Worm (Caenorhabditis elegans) whole organism, L2 larva: ENCODE measurements around the gene K08H2.7.

ENCODE experiments used
- alr-1 ChIP-seq: fragments of 150-350 bp; optimal IDR thresholded peaks from 2 replicates; lab custom pipeline; 2014; ENCODE audit warnings: missing biosample characterization, missing genetic modification characterization
- aly-2 ChIP-seq: fragments of 150-350 bp; optimal IDR thresholded peaks from 2 replicates; lab custom pipeline; 2014; ENCODE audit warnings: missing biosample characterization, missing genetic modification characterization
- blmp-1 ChIP-seq: sonication (generic microtip); optimal IDR thresholded peaks from 2 replicates; lab custom pipeline; 2017; ENCODE audit warnings: missing genetic modification characterization, mild to moderate bottlenecking, missing compliant biosample characterization, antibody characterized with exemption, moderate library complexity; ENCODE audit not compliant: insufficient read depth
- fos-1 ChIP-seq: fragments of 150-350 bp; optimal IDR thresholded peaks from 2 replicates; lab custom pipeline; 2014; ENCODE audit warnings: missing biosample characterization, missing genetic modification characterization
- lin-11 ChIP-seq: fragments of 150-350 bp; sonication (generic microtip); optimal IDR thresholded peaks from 2 replicates; lab custom pipeline; 2014; ENCODE audit warnings: missing biosample characterization, missing genetic modification characterization, inconsistent platforms, mixed read lengths
- mdl-1 ChIP-seq, 2 experiments: fragments of 150-350 bp in 1 of 2; sonication (generic microtip) in 1 of 2; optimal IDR thresholded peaks; 2 replicates each; lab custom pipeline; 2017; ENCODE audit warnings: missing biosample characterization in 2 of 2, missing genetic modification characterization in 2 of 2
- nhr-77 ChIP-seq: fragments of 150-350 bp; optimal IDR thresholded peaks from 2 replicates; lab custom pipeline; 2014; ENCODE audit warnings: missing biosample characterization, missing genetic modification characterization
- zag-1 ChIP-seq: fragments of 150-350 bp; optimal IDR thresholded peaks from 2 replicates; lab custom pipeline; 2014; ENCODE audit warnings: missing biosample characterization, missing genetic modification characterization
- ztf-4 ChIP-seq: fragments of 150-350 bp; optimal IDR thresholded peaks from 2 replicates; lab custom pipeline; 2014; ENCODE audit warnings: missing biosample characterization, missing genetic modification characterization

DNA sequence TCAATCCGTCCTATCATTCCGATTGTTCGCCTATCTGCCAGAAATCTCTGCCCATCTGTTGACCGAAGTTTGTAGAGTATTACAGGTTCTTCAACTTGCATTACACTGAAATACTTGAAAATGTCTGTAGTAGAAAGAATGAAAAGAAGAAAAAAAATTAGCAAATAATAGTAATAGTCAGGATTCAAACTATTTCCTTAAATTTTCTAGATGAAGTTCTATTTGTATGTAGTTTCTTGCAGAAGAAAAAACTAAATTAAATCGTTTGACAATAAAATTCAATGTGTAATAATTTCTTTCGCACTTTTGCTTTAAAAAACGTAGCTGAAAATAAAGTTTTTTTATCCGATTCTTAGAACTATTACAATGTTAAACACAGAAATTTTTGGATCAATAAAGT, 23.6 kb downstream of the K08H2.7 start, which contains the start of gene skr-19:
- no peak for TF ChIP-seq alr-1 (tag; lab: Kevin White, UChicago)
- no peak for TF ChIP-seq mdl-1 (tag; optimal IDR thresholded peaks at IDR 0.05; lab: Kevin White, UChicago)
- no peak for TF ChIP-seq aly-2
- TF ChIP-seq fos-1 (tag; lab: Kevin White, UChicago) = no peak
- TF ChIP-seq nhr-77 (tag; lab: Kevin White, UChicago) = no peak
- no peak for TF ChIP-seq lin-11 (tag; lab: Kevin White, UChicago)
- no peak for TF ChIP-seq zag-1
- no peak for TF ChIP-seq blmp-1 (tag; lab: Kevin White, UChicago)
- TF ChIP-seq ztf-4 = no peak
